Fruit fly (Drosophila melanogaster) whole organism, wandering third instar larva: ENCODE results near the gene SkpD.

Experiments used
- CG32264 ChIP-seq: fragments of 200-800 bp; sonication (Bioruptor generic); optimal IDR thresholded peaks from 2 replicates; lab custom pipeline; 2016; ENCODE audit warnings: missing biosample characterization, missing genetic modification characterization
- CrebA ChIP-seq: fragments of 200-800 bp; sonication (Bioruptor generic); optimal IDR thresholded peaks from 2 replicates; lab custom pipeline; 2016; ENCODE audit warnings: missing biosample characterization, mild to moderate bottlenecking, missing genetic modification characterization, borderline replicate concordance
- Dfd ChIP-seq: fragments of >200 bp; optimal IDR thresholded peaks from 2 replicates; lab custom pipeline; 2017; ENCODE audit warnings: missing biosample characterization, missing genetic modification characterization
- Hr78 ChIP-seq: fragments of >200 bp; optimal IDR thresholded peaks from 2 replicates; lab custom pipeline; 2017; ENCODE audit warnings: missing biosample characterization, missing genetic modification characterization
- Rel ChIP-seq, 2 experiments: fragments of 200-800 bp; sonication (Bioruptor generic) in 1 of 2; optimal IDR thresholded peaks; 2 replicates in 1 of 2; 3 replicates in 1 of 2; lab custom pipeline; 2016 to 2019; ENCODE audit warnings: mild to moderate bottlenecking in 2 of 2, missing biosample characterization in 2 of 2, missing genetic modification characterization in 2 of 2, moderate library complexity in 1 of 2
- Sp1 ChIP-seq: fragments of 200-800 bp; sonication (Bioruptor generic); optimal IDR thresholded peaks from 3 replicates; lab custom pipeline; 2019; ENCODE audit warnings: missing biosample characterization, mild to moderate bottlenecking, missing genetic modification characterization, moderate library complexity
- br ChIP-seq: fragments of 200-800 bp; sonication (Bioruptor generic); optimal IDR thresholded peaks from 2 replicates; lab custom pipeline; 2016; ENCODE audit warnings: missing biosample characterization, missing genetic modification characterization
- brk ChIP-seq: fragments of 200-800 bp; sonication (Bioruptor generic); optimal IDR thresholded peaks from 2 replicates; lab custom pipeline; 2016; ENCODE audit warnings: missing biosample characterization, mild to moderate bottlenecking, missing genetic modification characterization
- ey ChIP-seq: fragments of 200-800 bp; sonication (Bioruptor generic); optimal IDR thresholded peaks from 2 replicates; lab custom pipeline; 2016; ENCODE audit warnings: missing biosample characterization, missing genetic modification characterization
- h ChIP-seq: fragments of 200-800 bp; sonication (Bioruptor generic); optimal IDR thresholded peaks from 3 replicates; lab custom pipeline; 2016; ENCODE audit warnings: missing biosample characterization, mild to moderate bottlenecking, missing genetic modification characterization
- sv ChIP-seq: fragments of 200-800 bp; sonication (Bioruptor generic); optimal IDR thresholded peaks from 3 replicates; lab custom pipeline; 2016; ENCODE audit warnings: missing biosample characterization, missing genetic modification characterization
- usp ChIP-seq: fragments of >200 bp; optimal IDR thresholded peaks from 2 replicates; lab custom pipeline; 2017; ENCODE audit warnings: missing biosample characterization, missing genetic modification characterization

- TF ChIP-seq h (no peak), CG32264 (GFP tag; lab: Kevin White, UChicago) (no peak), Dfd (no peak), Sp1 (GFP tag; lab: Kevin White, UChicago) (no peak), ey (GFP tag; lab: Kevin White, UChicago) (no peak), Rel (GFP tag; optimal IDR thresholded peaks at IDR 0.05; lab: Kevin White, UChicago) (no peak), Rel (tag; optimal IDR thresholded peaks at IDR 0.05; lab: Kevin White, UChicago) (no peak), Hr78 (GFP tag; lab: Kevin White, UChicago) (no peak), sv (no peak), CrebA (GFP tag; lab: Kevin White, UChicago) (no peak), brk (GFP tag; lab: Kevin White, UChicago) (no peak), br (GFP tag; lab: Kevin White, UChicago) (no peak), usp (GFP tag; lab: Kevin White, UChicago) (no peak)
Measured at dm6 chrX:19839067-19839466, 26.5 kb downstream of the SkpD start.
